Fruit fly (Drosophila melanogaster): ENCODE results near the gene Gapvd1.
A peak's percentile ranks its signal among the peaks of the same experiment; 100 is the strongest.

Gene Gapvd1

dm6 chrX:11379139-11379538 lies 54.0 kb downstream of the Gapvd1 start (continued):
- TF ChIP-seq tgo (GFP tag; IDR thresholded peaks at IDR 0.05) (peak; percentile 48; the same call in 2 of the 3 replicates), pfk (GFP tag; optimal IDR thresholded peaks at IDR 0.05) (no peak), CG5245 (GFP tag; optimal IDR thresholded peaks at IDR 0.05) (no peak), CG17568 (GFP tag; optimal IDR thresholded peaks at IDR 0.05) (no peak), CG10462 (GFP tag; optimal IDR thresholded peaks at IDR 0.05) (no peak), CG15479 (GFP tag; optimal IDR thresholded peaks at IDR 0.05) (no peak), CG7556 (GFP tag; optimal IDR thresholded peaks at IDR 0.05) (peak; percentile 33), dm (GFP tag; optimal IDR thresholded peaks at IDR 0.05) (no peak), maf-S (GFP tag; optimal IDR thresholded peaks at IDR 0.05) (no peak), CG42726 (GFP tag; IDR thresholded peaks at IDR 0.05; ENCODE audit: partially characterized antibody) (no peak), CG9609 (GFP tag; optimal IDR thresholded peaks at IDR 0.05) (no peak), sd (tag; optimal IDR thresholded peaks at IDR 0.05) (no peak), CG31224 (GFP tag; IDR thresholded peaks at IDR 0.05) (peak; percentile 45; the same call in 1 of the 2 replicates), grau (tag; optimal IDR thresholded peaks at IDR 0.05) (peak; percentile 46), CG6813 (GFP tag; optimal IDR thresholded peaks at IDR 0.05) (peak; percentile 19), bcd (GFP tag; optimal IDR thresholded peaks at IDR 0.05) (no peak), CG3726 (GFP tag; IDR thresholded peaks at IDR 0.05) (no peak), insv (GFP tag; optimal IDR thresholded peaks at IDR 0.05) (no peak), Poxn (GFP tag; IDR thresholded peaks at IDR 0.05) (no peak), CG8290 (GFP tag; optimal IDR thresholded peaks at IDR 0.05) (no peak), CG8290 (tag; optimal IDR thresholded peaks at IDR 0.05) (peak in 1 of 2 experiments; percentile 76), CG17912 (GFP tag; optimal IDR thresholded peaks at IDR 0.05) (peak; percentile 14), luna (GFP tag; optimal IDR thresholded peaks at IDR 0.05) (no peak), Gsc (GFP tag; IDR thresholded peaks at IDR 0.05) (no peak), Hsf (GFP tag; optimal IDR thresholded peaks at IDR 0.05) (peak; percentile 16), Dek (tag; optimal IDR thresholded peaks at IDR 0.05) (peak; percentile 7), pnt (GFP tag; optimal IDR thresholded peaks at IDR 0.05) (no peak), Sox100B (GFP tag; optimal IDR thresholded peaks at IDR 0.05) (peak; percentile 10), Fer1 (GFP tag; optimal IDR thresholded peaks at IDR 0.05) (peak; percentile 65), CG11093 (GFP tag; IDR thresholded peaks at IDR 0.05) (no peak), CG14441 (GFP tag; IDR thresholded peaks at IDR 0.05) (peak; percentile 60), br (optimal IDR thresholded peaks at IDR 0.05) (no peak), YL-1 (GFP tag; optimal IDR thresholded peaks at IDR 0.05) (no peak), CoRest (tag; optimal IDR thresholded peaks at IDR 0.05) (peak; percentile 41), h (optimal IDR thresholded peaks at IDR 0.05) (no peak), CG18262 (tag; optimal IDR thresholded peaks at IDR 0.05) (peak; percentile 42), ATbp (GFP tag; optimal IDR thresholded peaks at IDR 0.05) (peak; percentile 23), NFAT (GFP tag; IDR thresholded peaks at IDR 0.05) (peak; percentile 42; the same call in 1 of the 2 replicates), BtbVII (GFP tag; optimal IDR thresholded peaks at IDR 0.05) (no peak), Nf-YC (tag; optimal IDR thresholded peaks at IDR 0.05) (peak; percentile 52), en (GFP tag; optimal IDR thresholded peaks at IDR 0.05) (no peak), ase (GFP tag; IDR thresholded peaks at IDR 0.05) (no peak), CG1529 (GFP tag; optimal IDR thresholded peaks at IDR 0.05) (no peak), fu2 (GFP tag; optimal IDR thresholded peaks at IDR 0.05) (no peak), Fer2 (tag; optimal IDR thresholded peaks at IDR 0.05) (peak; percentile 29), ken (GFP tag; IDR thresholded peaks at IDR 0.05) (no peak), slbo (GFP tag; IDR thresholded peaks at IDR 0.05) (peak; percentile 65), CG4360 (GFP tag; IDR thresholded peaks at IDR 0.05) (no peak), odd (GFP tag; optimal IDR thresholded peaks at IDR 0.05) (no peak), CG4404 (GFP tag; IDR thresholded peaks at IDR 0.05) (no peak), dmrt99B (tag; optimal IDR thresholded peaks at IDR 0.05) (peak; percentile 68), CG18764 (GFP tag; optimal IDR thresholded peaks at IDR 0.05) (no peak), Xrp1 (GFP tag; IDR thresholded peaks at IDR 0.05) (peak; percentile 55; the same call in 1 of the 2 replicates)

Measured in whole organism, embryonic.